Fruit fly (Drosophila melanogaster) whole organism, embryonic: Measurements from ENCODE around the gene egh.

ENCODE experiments used
- Atf6 ChIP-seq: fragments of 200-800 bp; sonication (Bioruptor generic); IDR thresholded peaks from 2 replicates; pipeline ENCODE4 v1.3.6; 2022; ENCODE audit warnings: missing biosample characterization, missing genetic modification characterization
- Awh ChIP-seq: fragments of 200-800 bp; sonication (Bioruptor generic); IDR thresholded peaks from 2 replicates; pipeline ENCODE4, ENCODE4 v1.3.6; 2022; ENCODE audit warnings: missing biosample characterization, missing genetic modification characterization
- CG10979 ChIP-seq: fragments of 200-800 bp; sonication (Bioruptor generic); optimal IDR thresholded peaks from 2 replicates; lab custom pipeline; 2018; ENCODE audit warnings: missing biosample characterization, mild to moderate bottlenecking, missing genetic modification characterization, moderate library complexity
- CG11504 ChIP-seq: fragments of 200-800 bp; sonication (Bioruptor generic); optimal IDR thresholded peaks from 3 replicates; lab custom pipeline; 2019; ENCODE audit warnings: missing biosample characterization, mild to moderate bottlenecking, missing genetic modification characterization, moderate library complexity
- CG11695 ChIP-seq: fragments of 200-800 bp; sonication (Bioruptor generic); IDR thresholded peaks from 3 replicates; pipeline ENCODE4 v1.3.6; 2022; ENCODE audit warnings: missing biosample characterization, missing genetic modification characterization
- CG12104 ChIP-seq: fragments of 200-800 bp; sonication (Bioruptor generic); optimal IDR thresholded peaks from 3 replicates; lab custom pipeline; 2016; ENCODE audit warnings: missing biosample characterization, missing genetic modification characterization
- CG15011 ChIP-seq: fragments of 200-800 bp; sonication (Bioruptor generic); optimal IDR thresholded peaks from 3 replicates; lab custom pipeline; 2018; ENCODE audit warnings: missing biosample characterization, mild to moderate bottlenecking, missing genetic modification characterization
- CG15269 ChIP-seq: fragments of 200-800 bp; sonication (Bioruptor generic); optimal IDR thresholded peaks from 2 replicates; lab custom pipeline; 2018; ENCODE audit warnings: missing biosample characterization, mild to moderate bottlenecking, missing genetic modification characterization, moderate library complexity
- CG1647 ChIP-seq: fragments of 200-800 bp; sonication (Bioruptor generic); optimal IDR thresholded peaks from 3 replicates; lab custom pipeline; 2016; ENCODE audit warnings: missing biosample characterization, missing genetic modification characterization
- CG17568 ChIP-seq: fragments of 200-800 bp; sonication (Bioruptor generic); optimal IDR thresholded peaks from 2 replicates; lab custom pipeline; 2018; ENCODE audit warnings: missing biosample characterization, mild to moderate bottlenecking, missing genetic modification characterization, moderate library complexity
- CG17802 ChIP-seq: fragments of 200-800 bp; sonication (Bioruptor generic); optimal IDR thresholded peaks from 2 replicates; lab custom pipeline; 2018; ENCODE audit warnings: missing biosample characterization, mild to moderate bottlenecking, missing genetic modification characterization, moderate library complexity
- CG2116 ChIP-seq: fragments of 200-800 bp; sonication (Bioruptor generic); optimal IDR thresholded peaks from 3 replicates; lab custom pipeline; 2018; ENCODE audit warnings: missing biosample characterization, mild to moderate bottlenecking, missing genetic modification characterization
- CG2202 ChIP-seq: fragments of 200-800 bp; sonication (Bioruptor generic); optimal IDR thresholded peaks from 2 replicates; lab custom pipeline; 2018; ENCODE audit warnings: missing biosample characterization, mild to moderate bottlenecking, missing genetic modification characterization
- CG31441 ChIP-seq: fragments of 200-800 bp; sonication (Bioruptor generic); IDR thresholded peaks from 2 replicates; pipeline ENCODE4 v1.3.6; 2022; ENCODE audit warnings: missing biosample characterization, missing genetic modification characterization
- CG4404 ChIP-seq: fragments of 200-800 bp; sonication (Bioruptor generic); IDR thresholded peaks from 2 replicates; pipeline ENCODE4 v1.3.6; 2022; ENCODE audit warnings: missing biosample characterization, missing genetic modification characterization
- CG6272 ChIP-seq: fragments of 200-800 bp; sonication (Bioruptor generic); IDR thresholded peaks from 2 replicates; pipeline ENCODE4 v1.3.6; 2022; ENCODE audit warnings: missing biosample characterization, missing genetic modification characterization
- CG7271 ChIP-seq: fragments of 200-800 bp; sonication (Bioruptor generic); optimal IDR thresholded peaks from 2 replicates; lab custom pipeline; 2018; ENCODE audit warnings: missing biosample characterization, mild to moderate bottlenecking, missing genetic modification characterization, moderate library complexity
- CG7928 ChIP-seq: fragments of 200-800 bp; sonication (Bioruptor generic); optimal IDR thresholded peaks from 2 replicates; lab custom pipeline; 2017; ENCODE audit warnings: missing biosample characterization, mild to moderate bottlenecking, missing genetic modification characterization
- CG8388 ChIP-seq: fragments of 200-800 bp; sonication (Bioruptor generic); optimal IDR thresholded peaks from 2 replicates; lab custom pipeline; 2019; ENCODE audit warnings: missing biosample characterization, mild to moderate bottlenecking, missing genetic modification characterization, moderate library complexity
- CG8765 ChIP-seq: fragments of 200-800 bp; sonication (Bioruptor generic); IDR thresholded peaks from 2 replicates; pipeline ENCODE4 v1.3.6; 2022; ENCODE audit warnings: missing biosample characterization, missing genetic modification characterization
- CG9797 ChIP-seq: fragments of 200-800 bp; sonication (Bioruptor generic); optimal IDR thresholded peaks from 3 replicates; lab custom pipeline; 2018; ENCODE audit warnings: missing biosample characterization, mild to moderate bottlenecking, missing genetic modification characterization
- CTCF ChIP-seq: fragments of 200-800 bp; sonication (Bioruptor generic); optimal IDR thresholded peaks from 2 replicates; lab custom pipeline; 2017; ENCODE audit warnings: missing biosample characterization, mild to moderate bottlenecking, missing genetic modification characterization, moderate library complexity
- Camta ChIP-seq: fragments of 200-800 bp; sonication (Bioruptor generic); optimal IDR thresholded peaks from 2 replicates; lab custom pipeline; 2016; ENCODE audit warnings: missing biosample characterization, missing genetic modification characterization
- CrebB ChIP-seq: fragments of 200-800 bp; sonication (Bioruptor generic); optimal IDR thresholded peaks from 3 replicates; lab custom pipeline; 2018; ENCODE audit warnings: missing biosample characterization, mild to moderate bottlenecking, missing genetic modification characterization
- D19A ChIP-seq: fragments of 200-800 bp; optimal IDR thresholded peaks from 3 replicates; lab custom pipeline; 2019; ENCODE audit warnings: missing biosample characterization, mild to moderate bottlenecking, missing genetic modification characterization, moderate library complexity
- Doc2 ChIP-seq: fragments of 200-800 bp; sonication (Bioruptor generic); IDR thresholded peaks from 2 replicates; pipeline ENCODE4 v1.3.6; 2022; ENCODE audit warnings: missing biosample characterization, missing genetic modification characterization
- Gug ChIP-seq: fragments of 200-800 bp; sonication (Bioruptor generic); IDR thresholded peaks from 4 replicates; pipeline ENCODE4 v1.3.6; 2022; ENCODE audit warnings: missing biosample characterization, missing genetic modification characterization
- HmgZ ChIP-seq: fragments of 200-800 bp; sonication (Bioruptor generic); optimal IDR thresholded peaks from 2 replicates; lab custom pipeline; 2018; ENCODE audit warnings: missing biosample characterization, mild to moderate bottlenecking, missing genetic modification characterization
- Hr3 ChIP-seq: fragments of 200-800 bp; sonication (Bioruptor generic); optimal IDR thresholded peaks from 3 replicates; lab custom pipeline; 2016; ENCODE audit warnings: missing biosample characterization, missing genetic modification characterization
- Nf-YC ChIP-seq: fragments of 200-800 bp; optimal IDR thresholded peaks from 3 replicates; lab custom pipeline; 2019; ENCODE audit warnings: missing biosample characterization, mild to moderate bottlenecking, missing genetic modification characterization, moderate library complexity
- Poxn ChIP-seq: fragments of 200-800 bp; sonication (Bioruptor generic); IDR thresholded peaks from 2 replicates; pipeline ENCODE4 v1.3.6; 2022; ENCODE audit warnings: missing biosample characterization, missing genetic modification characterization
- Six4 ChIP-seq: fragments of 200-800 bp; sonication (Bioruptor generic); optimal IDR thresholded peaks from 2 replicates; lab custom pipeline; 2016; ENCODE audit warnings: missing biosample characterization, missing genetic modification characterization
- Stat92E ChIP-seq, 3 experiments: fragments of >200 bp in 2 of 3; fragments of 200-800 bp in 1 of 3; sonication (Bioruptor generic) in 1 of 3; optimal IDR thresholded peaks; 2 replicates each; lab custom pipeline; 2017 to 2019; ENCODE audit warnings: missing biosample characterization in 3 of 3, missing genetic modification characterization in 3 of 3, mild to moderate bottlenecking in 1 of 3, moderate library complexity in 1 of 3
- TFAM ChIP-seq: fragments of 200-800 bp; sonication (Bioruptor generic); optimal IDR thresholded peaks from 2 replicates; lab custom pipeline; 2017; ENCODE audit warnings: missing biosample characterization, missing genetic modification characterization, inconsistent platforms
- cas ChIP-seq: fragments of 200-800 bp; sonication (Bioruptor generic); IDR thresholded peaks from 2 replicates; pipeline ENCODE4 v1.3.6; 2022; ENCODE audit warnings: missing biosample characterization, missing genetic modification characterization
- cg ChIP-seq: fragments of 200-800 bp; sonication (Bioruptor generic); optimal IDR thresholded peaks from 3 replicates; lab custom pipeline; 2019; ENCODE audit warnings: missing biosample characterization, mild to moderate bottlenecking, missing genetic modification characterization, moderate library complexity
- chn ChIP-seq: fragments of 200-800 bp; sonication (Bioruptor generic); optimal IDR thresholded peaks from 2 replicates; lab custom pipeline; 2016; ENCODE audit warnings: missing biosample characterization, missing genetic modification characterization
- disco-r ChIP-seq: fragments of 200-800 bp; sonication (Bioruptor generic); optimal IDR thresholded peaks from 2 replicates; lab custom pipeline; 2016; ENCODE audit warnings: missing biosample characterization, missing genetic modification characterization
- fru ChIP-seq: fragments of >200 bp; optimal IDR thresholded peaks from 2 replicates; lab custom pipeline; 2017
- hb ChIP-seq: fragments of 200-800 bp; sonication (Bioruptor generic); IDR thresholded peaks from 3 replicates; pipeline ENCODE4 v1.3.6; 2022; ENCODE audit warnings: missing biosample characterization, missing genetic modification characterization; ENCODE audit not compliant: partially characterized antibody
- her ChIP-seq: fragments of 200-800 bp; sonication (Bioruptor generic); optimal IDR thresholded peaks from 2 replicates; lab custom pipeline; 2016; ENCODE audit warnings: missing biosample characterization, missing genetic modification characterization
- knrl ChIP-seq: fragments of 200-800 bp; sonication (Bioruptor generic); IDR thresholded peaks from 3 replicates; pipeline ENCODE4 v1.3.6; 2022; ENCODE audit warnings: missing biosample characterization, missing genetic modification characterization; ENCODE audit not compliant: partially characterized antibody
- p53 ChIP-seq: fragments of 200-800 bp; sonication (Bioruptor generic); optimal IDR thresholded peaks from 2 replicates; lab custom pipeline; 2016; ENCODE audit warnings: missing biosample characterization, missing genetic modification characterization
- peb ChIP-seq: fragments of 200-800 bp; sonication (Bioruptor generic); IDR thresholded peaks from 2 replicates; pipeline ENCODE4 v1.3.6; 2022; ENCODE audit warnings: missing biosample characterization, missing genetic modification characterization
- prd ChIP-seq, 3 experiments: fragments of >200 bp in 2 of 3; fragments of 200-800 bp in 1 of 3; sonication (Bioruptor generic) in 1 of 3; optimal IDR thresholded peaks in 2 of 3; IDR thresholded peaks in 1 of 3; 2 replicates in 2 of 3; 3 replicates in 1 of 3; pipeline versions ENCODE4 v1.3.6 to Lab custom; 2017 to 2022; ENCODE audit warnings: missing biosample characterization in 1 of 3, missing genetic modification characterization in 1 of 3
- row ChIP-seq: fragments of 200-800 bp; sonication (Bioruptor generic); IDR thresholded peaks from 3 replicates; pipeline ENCODE4 v1.3.6; 2022; ENCODE audit warnings: missing biosample characterization, missing genetic modification characterization
- sc ChIP-seq, 3 experiments: fragments of >200 bp in 2 of 3; fragments of 200-800 bp in 1 of 3; sonication (Bioruptor generic) in 1 of 3; optimal IDR thresholded peaks; 2 replicates in 2 of 3; 3 replicates in 1 of 3; lab custom pipeline; 2017; ENCODE audit warnings: mild to moderate bottlenecking in 1 of 3, missing biosample characterization in 1 of 3, missing genetic modification characterization in 1 of 3, missing genetic modification reagents in 1 of 3
- schlank ChIP-seq: fragments of 200-800 bp; sonication (Bioruptor generic); optimal IDR thresholded peaks from 2 replicates; lab custom pipeline; 2018; ENCODE audit warnings: missing biosample characterization, mild to moderate bottlenecking, missing genetic modification characterization
- sqz ChIP-seq: fragments of 200-800 bp; sonication (Bioruptor generic); optimal IDR thresholded peaks from 3 replicates; lab custom pipeline; 2018; ENCODE audit warnings: missing biosample characterization, mild to moderate bottlenecking, missing genetic modification characterization
- tio ChIP-seq: fragments of 200-800 bp; sonication (Bioruptor generic); optimal IDR thresholded peaks from 2 replicates; lab custom pipeline; 2017; ENCODE audit warnings: missing biosample characterization, missing genetic modification characterization, inconsistent platforms
- zfh1 ChIP-seq: fragments of 200-800 bp; sonication (Bioruptor generic); IDR thresholded peaks from 3 replicates; pipeline ENCODE4 v1.3.6; 2022; ENCODE audit warnings: missing biosample characterization, missing genetic modification characterization

The egh gene

DNA sequence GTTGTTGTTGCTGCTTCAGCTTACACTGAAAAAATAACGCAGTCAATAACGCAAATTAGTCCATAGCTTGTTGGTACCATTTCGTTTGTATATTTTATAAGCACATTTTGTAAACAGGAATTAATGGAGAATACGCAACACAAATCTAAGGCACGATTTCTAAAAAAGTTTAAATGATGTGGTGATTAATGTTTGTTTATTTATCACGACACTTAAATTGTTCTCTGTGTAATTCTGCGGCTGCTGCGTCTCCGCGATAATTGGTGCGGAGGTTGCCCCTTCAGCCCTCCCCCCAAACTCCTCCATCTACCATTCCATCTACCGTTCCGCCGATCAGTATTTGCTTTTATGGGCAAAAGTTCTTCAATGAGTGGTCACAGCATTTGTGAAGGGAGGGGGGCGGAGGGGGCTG is 59.2 kb downstream of the egh start (continued):
- no peak for TF ChIP-seq prd (optimal IDR thresholded peaks at IDR 0.05; lab: Kevin White, UChicago)
- peak; percentile 64 for TF ChIP-seq prd (GFP tag; IDR thresholded peaks at IDR 0.05; lab: Robert Waterston, UW)
- TF ChIP-seq cas (GFP tag; lab: Robert Waterston, UW), result no peak
- peak; percentile 18 for TF ChIP-seq sqz (GFP tag; lab: Kevin White, UChicago)
- TF ChIP-seq CG6272 (GFP tag; lab: Robert Waterston, UW), result no peak
- TF ChIP-seq CG9797 (GFP tag; lab: Kevin White, UChicago), result no peak
- peak; percentile 39 for TF ChIP-seq HmgZ (tag; lab: Kevin White, UChicago)
- TF ChIP-seq TFAM (GFP tag; lab: Kevin White, UChicago), result no peak
- TF ChIP-seq Six4 (GFP tag; lab: Kevin White, UChicago), result peak; percentile 43
- peak; percentile 71 for TF ChIP-seq Atf6 (GFP tag; lab: Robert Waterston, UW)
- peak; percentile 27 for TF ChIP-seq schlank (tag; lab: Kevin White, UChicago)
- TF ChIP-seq cg, result no peak
- TF ChIP-seq CG15269 (tag; lab: Kevin White, UChicago), result peak; percentile 77
- peak; percentile 47 for TF ChIP-seq Hr3
- peak; percentile 46 for TF ChIP-seq D19A (tag; lab: Kevin White, UChicago)
- peak; percentile 80 for TF ChIP-seq CG11504 (tag; lab: Kevin White, UChicago)
- TF ChIP-seq CG8765 (GFP tag; lab: Robert Waterston, UW), result no peak
- TF ChIP-seq Awh, result no peak
- peak; percentile 59 for TF ChIP-seq CrebB (tag; lab: Kevin White, UChicago)
- no peak; the same call in 1 of the 2 replicates for TF ChIP-seq CG4404 (GFP tag; lab: Robert Waterston, UW)
- peak; percentile 64 for TF ChIP-seq CG31441 (GFP tag; lab: Robert Waterston, UW)
- peak; percentile 31 for TF ChIP-seq Camta
- peak; percentile 12 for TF ChIP-seq p53 (GFP tag; lab: Kevin White, UChicago)
- TF ChIP-seq peb (GFP tag; lab: Robert Waterston, UW), result peak; percentile 24; the same call in 1 of the 2 replicates
- TF ChIP-seq row (GFP tag; lab: Robert Waterston, UW), result peak; percentile 78
- no peak for TF ChIP-seq CG2116 (GFP tag; lab: Kevin White, UChicago)
- TF ChIP-seq CG8388 (GFP tag; lab: Kevin White, UChicago), result peak; percentile 50
- peak; percentile 45 for TF ChIP-seq CG1647
- peak; percentile 39 for TF ChIP-seq chn (GFP tag; lab: Kevin White, UChicago)
- TF ChIP-seq CTCF (GFP tag; lab: Kevin White, UChicago), result peak; percentile 37
- peak; percentile 51 for TF ChIP-seq disco-r (GFP tag; lab: Kevin White, UChicago)
- TF ChIP-seq CG7271 (tag; lab: Kevin White, UChicago), result no peak
- peak; percentile 57 for TF ChIP-seq Nf-YC (tag; lab: Kevin White, UChicago)
- no peak for TF ChIP-seq CG7928 (GFP tag; lab: Kevin White, UChicago)
- TF ChIP-seq CG11695 (GFP tag; lab: Robert Waterston, UW), result peak; percentile 43; the same call in 2 of the 3 replicates
- no peak for TF ChIP-seq CG17802 (tag; lab: Kevin White, UChicago)
- TF ChIP-seq knrl, result no peak
- peak; percentile 6 for TF ChIP-seq CG15011 (GFP tag; lab: Kevin White, UChicago)
- TF ChIP-seq Gug, result no peak
- no peak for TF ChIP-seq fru
- TF ChIP-seq zfh1 (GFP tag; lab: Robert Waterston, UW), result 0 out of 3 replicates have a peak, but pooled peaks have one; percentile 61
- TF ChIP-seq CG12104, result peak; percentile 28
- TF ChIP-seq Stat92E (GFP tag; optimal IDR thresholded peaks at IDR 0.05; lab: Kevin White, UChicago), result no peak
- peak; percentile 42 for TF ChIP-seq her (GFP tag; lab: Kevin White, UChicago)
- peak; percentile 46 for TF ChIP-seq tio
- TF ChIP-seq CG17568 (GFP tag; lab: Kevin White, UChicago), result peak; percentile 53
- TF ChIP-seq Poxn, result no peak
- TF ChIP-seq hb (GFP tag; lab: Robert Waterston, UW), result no peak
- TF ChIP-seq CG2202 (tag; lab: Kevin White, UChicago), result no peak
- TF ChIP-seq sc (optimal IDR thresholded peaks at IDR 0.05; lab: Kevin White, UChicago), result no peak
- peak; percentile 26 for TF ChIP-seq sc (GFP tag; optimal IDR thresholded peaks at IDR 0.05; lab: Kevin White, UChicago)
- no peak for TF ChIP-seq Doc2 (GFP tag; lab: Robert Waterston, UW)
- peak; percentile 63 for TF ChIP-seq CG10979
